Worm (Caenorhabditis elegans) whole organism, midembryonic: ENCODE results near the gene mab-3.

ENCODE experiments used
- T22C8.4 ChIP-seq: fragments of 200-800 bp; sonication (Bioruptor generic); IDR thresholded peaks from 2 replicates; pipeline ENCODE4 v1.3.6; 2022; ENCODE audit warnings: missing genetic modification characterization, missing compliant biosample characterization
- cog-1 ChIP-seq: sonication (generic microtip); optimal IDR thresholded peaks from 2 replicates; lab custom pipeline; 2016; ENCODE audit warnings: missing genetic modification characterization, missing compliant biosample characterization
- flt-1 ChIP-seq: fragments of 200-800 bp; sonication (Bioruptor generic); IDR thresholded peaks from 2 replicates; pipeline ENCODE4 v1.3.6; 2022; ENCODE audit warnings: missing genetic modification characterization, missing compliant biosample characterization
- klf-2 ChIP-seq: fragments of 200-800 bp; sonication (Bioruptor generic); conservative IDR thresholded peaks from 2 replicates; pipeline ENCODE4 v1.3.6; 2022; ENCODE audit warnings: missing genetic modification reagents, missing genetic modification characterization, missing compliant biosample characterization
- med-1 ChIP-seq: sonication (generic microtip); optimal IDR thresholded peaks from 2 replicates; lab custom pipeline; 2017; ENCODE audit warnings: missing genetic modification characterization, mild to moderate bottlenecking, missing compliant biosample characterization, antibody characterized with exemption, missing genetic modification reagents; ENCODE audit not compliant: insufficient read depth
- ref-1 ChIP-seq: fragments of 200-800 bp; sonication (Bioruptor generic); conservative IDR thresholded peaks from 2 replicates; pipeline ENCODE4 v1.3.6; 2022; ENCODE audit warnings: missing genetic modification reagents, missing genetic modification characterization, missing compliant biosample characterization
- tab-1 ChIP-seq: fragments of 200-800 bp; sonication (Bioruptor generic); IDR thresholded peaks from 2 replicates; pipeline ENCODE4 v1.3.6; 2022; ENCODE audit warnings: missing genetic modification characterization, missing compliant biosample characterization
- ztf-23 ChIP-seq: fragments of 200-800 bp; sonication (Bioruptor generic); IDR thresholded peaks from 2 replicates; pipeline ENCODE4 v1.3.6; 2022; ENCODE audit warnings: missing genetic modification reagents, missing genetic modification characterization, missing compliant biosample characterization
- ztf-29 ChIP-seq: fragments of 200-800 bp; sonication (Bioruptor generic); IDR thresholded peaks from 2 replicates; pipeline ENCODE4 v1.3.6; 2022; ENCODE audit warnings: missing genetic modification reagents, missing genetic modification characterization, missing compliant biosample characterization

The mab-3 gene

ce11 chrII:9775790-9776189, 43.9 kb downstream of the mab-3 start, which contains the start of gene T10B9.9:
Gene T10B9.9 (minus strand): TSS chrII:9775890.
- TF ChIP-seq ztf-29 (GFP tag; lab: Robert Waterston, UW) = no peak
- TF ChIP-seq ref-1 (GFP tag; lab: Robert Waterston, UW) = no peak

ce11 chrII:9778495-9778894, 46.6 kb downstream of the mab-3 start:
- no peak for TF ChIP-seq flt-1
- no peak for TF ChIP-seq med-1 (GFP tag; lab: Kevin White, UChicago)
- no peak for TF ChIP-seq tab-1
- TF ChIP-seq T22C8.4 = no peak
- TF ChIP-seq ref-1 (GFP tag; lab: Robert Waterston, UW) = no peak
- TF ChIP-seq ztf-23 (GFP tag; lab: Robert Waterston, UW) = no peak
- no peak for TF ChIP-seq klf-2 (GFP tag; lab: Robert Waterston, UW)
- TF ChIP-seq ztf-29 (GFP tag; lab: Robert Waterston, UW) = no peak

ce11 chrII:9781842-9782241, 49.9 kb downstream of the mab-3 start, which contains the start of gene cyp-13A1:
Gene cyp-13A1 (minus strand): TSS chrII:9781997.
- TF ChIP-seq klf-2 (GFP tag; lab: Robert Waterston, UW) = no peak
- TF ChIP-seq med-1 (GFP tag; lab: Kevin White, UChicago) = no peak
- no peak for TF ChIP-seq flt-1
- TF ChIP-seq ztf-23 (GFP tag; lab: Robert Waterston, UW) = no peak
- no peak for TF ChIP-seq T22C8.4
- no peak for TF ChIP-seq tab-1
- no peak for TF ChIP-seq ztf-29 (GFP tag; lab: Robert Waterston, UW)
- TF ChIP-seq cog-1 (tag; lab: Kevin White, UChicago) = no peak
- no peak for TF ChIP-seq ref-1 (GFP tag; lab: Robert Waterston, UW)

ce11 chrII:9782337-9782736, 50.4 kb downstream of the mab-3 start, which contains the start of gene T10B9.14:
Gene T10B9.14 (minus strand): TSS chrII:9782437.
- TF ChIP-seq ztf-29 (GFP tag; lab: Robert Waterston, UW) = no peak
- TF ChIP-seq tab-1 = no peak
- TF ChIP-seq klf-2 (GFP tag; lab: Robert Waterston, UW) = no peak
- TF ChIP-seq flt-1 = no peak
- no peak for TF ChIP-seq cog-1 (tag; lab: Kevin White, UChicago)
- TF ChIP-seq T22C8.4 = no peak
- no peak for TF ChIP-seq med-1 (GFP tag; lab: Kevin White, UChicago)
- no peak for TF ChIP-seq ztf-23 (GFP tag; lab: Robert Waterston, UW)
- TF ChIP-seq ref-1 (GFP tag; lab: Robert Waterston, UW) = no peak

ce11 chrII:9786215-9786614, 54.3 kb downstream of the mab-3 start:
- TF ChIP-seq ref-1 (GFP tag; lab: Robert Waterston, UW) = no peak
- TF ChIP-seq cog-1 (tag; lab: Kevin White, UChicago) = no peak
- no peak for TF ChIP-seq T22C8.4
- TF ChIP-seq ztf-23 (GFP tag; lab: Robert Waterston, UW) = no peak
- no peak for TF ChIP-seq tab-1
- no peak for TF ChIP-seq klf-2 (GFP tag; lab: Robert Waterston, UW)
- TF ChIP-seq med-1 (GFP tag; lab: Kevin White, UChicago) = no peak
- no peak for TF ChIP-seq ztf-29 (GFP tag; lab: Robert Waterston, UW)
- no peak for TF ChIP-seq flt-1
